Worm (Caenorhabditis elegans) whole organism, L3 larva: ENCODE measurements around the gene Y41E3.18.

Source experiments
- ceh-9 ChIP-seq: sonication (generic microtip); optimal IDR thresholded peaks from 2 replicates; lab custom pipeline; 2018; ENCODE audit warnings: missing biosample characterization, missing genetic modification characterization
- daf-12 ChIP-seq: fragments of 150-350 bp; optimal IDR thresholded peaks from 2 replicates; lab custom pipeline; 2014; ENCODE audit warnings: missing biosample characterization, missing genetic modification reagents, missing genetic modification characterization
- egl-27 ChIP-seq: sonication (generic microtip); optimal IDR thresholded peaks from 4 replicates; lab custom pipeline; 2017; ENCODE audit warnings: missing biosample characterization, missing genetic modification reagents, missing genetic modification characterization
- elt-2 ChIP-seq: sonication (generic microtip); optimal IDR thresholded peaks from 2 replicates; lab custom pipeline; 2016; ENCODE audit warnings: missing genetic modification reagents, mild to moderate bottlenecking, missing genetic modification characterization, missing compliant biosample characterization
- fkh-10 ChIP-seq: sonication (generic microtip); optimal IDR thresholded peaks from 2 replicates; lab custom pipeline; 2017; ENCODE audit warnings: missing biosample characterization, missing genetic modification reagents, missing genetic modification characterization
- lin-15B ChIP-seq: fragments of 150-350 bp; optimal IDR thresholded peaks from 2 replicates; lab custom pipeline; 2014; ENCODE audit warnings: missing biosample characterization, missing genetic modification characterization
- lsy-12 ChIP-seq: sonication (generic microtip); optimal IDR thresholded peaks from 2 replicates; lab custom pipeline; 2016; ENCODE audit warnings: mild to moderate bottlenecking, missing genetic modification characterization, missing compliant biosample characterization
- mdl-1 ChIP-seq: fragments of 150-350 bp; optimal IDR thresholded peaks from 2 replicates; lab custom pipeline; 2014; ENCODE audit warnings: missing biosample characterization, missing genetic modification characterization
- mml-1 ChIP-seq: fragments of 150-350 bp; sonication (generic microtip); optimal IDR thresholded peaks from 3 replicates; lab custom pipeline; 2014; ENCODE audit warnings: missing biosample characterization, missing genetic modification characterization
- nhr-11 ChIP-seq: fragments of 150-350 bp; optimal IDR thresholded peaks from 2 replicates; lab custom pipeline; 2014; ENCODE audit warnings: missing biosample characterization, missing genetic modification characterization
- nhr-76 ChIP-seq: fragments of 150-350 bp; sonication (generic microtip); optimal IDR thresholded peaks from 5 replicates; lab custom pipeline; 2014; ENCODE audit warnings: missing biosample characterization, missing genetic modification characterization
- pha-4 ChIP-seq: fragments of 150-350 bp; optimal IDR thresholded peaks from 2 replicates; lab custom pipeline; 2014; ENCODE audit warnings: missing biosample characterization, missing genetic modification reagents, missing genetic modification characterization
- skn-1 ChIP-seq: fragments of 150-350 bp; optimal IDR thresholded peaks from 2 replicates; lab custom pipeline; 2014; ENCODE audit warnings: missing biosample characterization, missing genetic modification characterization

DNA sequence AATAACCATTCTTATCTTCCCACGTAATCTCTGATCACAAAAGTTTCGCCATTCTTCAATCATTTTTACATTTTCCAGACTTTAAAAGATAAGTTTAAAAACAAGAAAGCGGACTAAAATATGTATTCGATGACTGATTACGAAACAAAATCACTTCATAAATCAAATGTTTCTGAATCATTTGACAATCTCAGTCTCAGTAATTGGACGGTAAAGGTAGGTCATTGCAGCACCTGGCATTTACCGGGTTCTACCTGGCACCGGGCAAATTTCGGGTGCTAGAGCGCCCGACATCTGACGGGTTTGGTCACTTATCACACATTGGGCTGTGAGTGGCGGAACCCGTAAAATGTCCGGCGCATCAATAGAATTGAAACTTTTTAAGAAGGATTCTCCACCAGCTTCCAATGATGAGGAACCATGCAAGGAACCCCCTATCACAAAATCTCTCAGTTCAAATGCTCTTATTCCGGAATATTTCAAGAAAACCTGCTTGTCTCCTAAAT is 9.4 kb downstream of the Y41E3.18 start, which contains the start of gene Y41E3.19:
- TF ChIP-seq skn-1 (tag; lab: Kevin White, UChicago) = no peak
- no peak for TF ChIP-seq fkh-10 (GFP tag; lab: Kevin White, UChicago)
- TF ChIP-seq lin-15B = no peak
- no peak for TF ChIP-seq nhr-76 (tag; lab: Kevin White, UChicago)
- no peak for TF ChIP-seq mml-1 (tag; lab: Kevin White, UChicago)
- TF ChIP-seq nhr-11 = no peak
- TF ChIP-seq ceh-9 (tag; lab: Kevin White, UChicago) = no peak
- no peak for TF ChIP-seq mdl-1
- no peak for TF ChIP-seq elt-2
- TF ChIP-seq egl-27 (tag; lab: Kevin White, UChicago) = no peak
- TF ChIP-seq lsy-12 (tag; lab: Kevin White, UChicago) = no peak
- no peak for TF ChIP-seq pha-4 (tag; lab: Kevin White, UChicago)
- TF ChIP-seq daf-12 (tag; lab: Kevin White, UChicago) = no peak
